Fruit fly (Drosophila melanogaster) whole organism, wandering third instar larva: Measurements from ENCODE around the gene Nf-YA.

Experiments used
- Abd-B ChIP-seq: fragments of >200 bp; optimal IDR thresholded peaks from 2 replicates; lab custom pipeline; 2017; ENCODE audit warnings: missing biosample characterization, missing genetic modification characterization
- CG32264 ChIP-seq: fragments of 200-800 bp; sonication (Bioruptor generic); optimal IDR thresholded peaks from 2 replicates; lab custom pipeline; 2016; ENCODE audit warnings: missing biosample characterization, missing genetic modification characterization
- CG9705 ChIP-seq: fragments of 200-800 bp; sonication (Bioruptor generic); optimal IDR thresholded peaks from 2 replicates; lab custom pipeline; 2018; ENCODE audit warnings: missing biosample characterization, mild to moderate bottlenecking, missing genetic modification characterization
- Dfd ChIP-seq: fragments of >200 bp; optimal IDR thresholded peaks from 2 replicates; lab custom pipeline; 2017; ENCODE audit warnings: missing biosample characterization, missing genetic modification characterization
- Dif ChIP-seq: fragments of 200-275, 200-300 bp; sonication (Bioruptor generic); optimal IDR thresholded peaks from 2 replicates; lab custom pipeline; 2018; ENCODE audit warnings: missing biosample characterization, missing genetic modification characterization; ENCODE audit not compliant: partially characterized antibody
- GATAd ChIP-seq: sonication (Bioruptor generic); optimal IDR thresholded peaks from 2 replicates; lab custom pipeline; 2016; ENCODE audit warnings: missing biosample characterization, missing genetic modification characterization
- HLH106 ChIP-seq: fragments of 200-800 bp; optimal IDR thresholded peaks from 3 replicates; lab custom pipeline; 2019; ENCODE audit warnings: missing biosample characterization, mild to moderate bottlenecking, missing genetic modification characterization, moderate library complexity
- Hnf4 ChIP-seq: fragments of 200-800 bp; sonication (Bioruptor generic); optimal IDR thresholded peaks from 2 replicates; lab custom pipeline; 2016; ENCODE audit warnings: missing biosample characterization, mild to moderate bottlenecking, missing genetic modification characterization
- Hr78 ChIP-seq: fragments of >200 bp; optimal IDR thresholded peaks from 2 replicates; lab custom pipeline; 2017; ENCODE audit warnings: missing biosample characterization, missing genetic modification characterization
- Hr83 ChIP-seq: fragments of 200-300 bp; sonication (Bioruptor generic); optimal IDR thresholded peaks from 2 replicates; lab custom pipeline; 2016; ENCODE audit warnings: missing biosample characterization, mild to moderate bottlenecking, missing genetic modification characterization, moderate library complexity; ENCODE audit not compliant: poor library complexity, severe bottlenecking
- Jra ChIP-seq: sonication (Bioruptor generic); optimal IDR thresholded peaks from 2 replicates; lab custom pipeline; 2016; ENCODE audit warnings: missing biosample characterization, missing genetic modification characterization
- Mio ChIP-seq: sonication (Bioruptor generic); optimal IDR thresholded peaks from 2 replicates; lab custom pipeline; 2016; ENCODE audit warnings: missing biosample characterization, missing genetic modification characterization
- Myc ChIP-seq: fragments of >200 bp; optimal IDR thresholded peaks from 2 replicates; lab custom pipeline; 2017
- N ChIP-seq: fragments of >200 bp; optimal IDR thresholded peaks from 2 replicates; lab custom pipeline; 2018; ENCODE audit warnings: missing biosample characterization, missing external identifiers, missing genetic modification characterization
- OdsH ChIP-seq: fragments of 200-800 bp; sonication (Bioruptor generic); optimal IDR thresholded peaks from 2 replicates; lab custom pipeline; 2016; ENCODE audit warnings: missing biosample characterization, mild to moderate bottlenecking, missing genetic modification characterization
- Rel ChIP-seq, 2 experiments: fragments of 200-800 bp; sonication (Bioruptor generic) in 1 of 2; optimal IDR thresholded peaks; 2 replicates in 1 of 2; 3 replicates in 1 of 2; lab custom pipeline; 2016 to 2019; ENCODE audit warnings: mild to moderate bottlenecking in 2 of 2, missing biosample characterization in 2 of 2, missing genetic modification characterization in 2 of 2, moderate library complexity in 1 of 2
- Sp1 ChIP-seq: fragments of 200-800 bp; sonication (Bioruptor generic); optimal IDR thresholded peaks from 3 replicates; lab custom pipeline; 2019; ENCODE audit warnings: missing biosample characterization, mild to moderate bottlenecking, missing genetic modification characterization, moderate library complexity
- Vsx2 ChIP-seq: fragments of 200-300, 225-300 bp; sonication (Bioruptor generic); optimal IDR thresholded peaks from 2 replicates; lab custom pipeline; 2018; ENCODE audit warnings: missing biosample characterization, missing genetic modification characterization; ENCODE audit not compliant: partially characterized antibody
- br ChIP-seq: fragments of 200-800 bp; sonication (Bioruptor generic); optimal IDR thresholded peaks from 2 replicates; lab custom pipeline; 2016; ENCODE audit warnings: missing biosample characterization, missing genetic modification characterization
- brk ChIP-seq: fragments of 200-800 bp; sonication (Bioruptor generic); optimal IDR thresholded peaks from 2 replicates; lab custom pipeline; 2016; ENCODE audit warnings: missing biosample characterization, mild to moderate bottlenecking, missing genetic modification characterization
- dl ChIP-seq, 2 experiments: fragments of 175-275, 200-275 bp in 1 of 2; fragments of 200-275 bp in 1 of 2; sonication (Bioruptor generic); optimal IDR thresholded peaks; lab custom pipeline; 2018; ENCODE audit warnings: mild to moderate bottlenecking in 2 of 2, missing biosample characterization in 2 of 2, missing genetic modification characterization in 2 of 2, moderate library complexity in 2 of 2; ENCODE audit not compliant: partially characterized antibody in 2 of 2, insufficient read depth in 1 of 2
- dmrt93B ChIP-seq: fragments of 200-800 bp; sonication (Bioruptor generic); optimal IDR thresholded peaks from 2 replicates; lab custom pipeline; 2018; ENCODE audit warnings: missing biosample characterization, mild to moderate bottlenecking, missing genetic modification characterization
- dsf ChIP-seq: sonication (Bioruptor generic); optimal IDR thresholded peaks from 2 replicates; lab custom pipeline; 2016; ENCODE audit warnings: missing biosample characterization, missing genetic modification characterization, borderline replicate concordance
- ey ChIP-seq: fragments of 200-800 bp; sonication (Bioruptor generic); optimal IDR thresholded peaks from 2 replicates; lab custom pipeline; 2016; ENCODE audit warnings: missing biosample characterization, missing genetic modification characterization
- foxo ChIP-seq, 2 experiments: fragments of 200-800 bp; sonication (Bioruptor generic); optimal IDR thresholded peaks; 2 replicates in 1 of 2; 3 replicates in 1 of 2; lab custom pipeline; 2016 to 2017; ENCODE audit warnings: missing biosample characterization in 2 of 2, missing genetic modification characterization in 2 of 2
- fru ChIP-seq: fragments of 200-800 bp; sonication (Bioruptor generic); optimal IDR thresholded peaks from 3 replicates; lab custom pipeline; 2016; ENCODE audit warnings: missing biosample characterization, mild to moderate bottlenecking, missing genetic modification characterization
- h ChIP-seq: fragments of 200-800 bp; sonication (Bioruptor generic); optimal IDR thresholded peaks from 3 replicates; lab custom pipeline; 2016; ENCODE audit warnings: missing biosample characterization, mild to moderate bottlenecking, missing genetic modification characterization
- jim ChIP-seq: fragments of 175-275, 200-325 bp; sonication (Bioruptor generic); optimal IDR thresholded peaks from 2 replicates; lab custom pipeline; 2016; ENCODE audit warnings: missing biosample characterization, mild to moderate bottlenecking, missing genetic modification characterization
- lola ChIP-seq: fragments of >200 bp; optimal IDR thresholded peaks from 2 replicates; lab custom pipeline; 2017; ENCODE audit warnings: missing biosample characterization, missing genetic modification characterization
- pan ChIP-seq: fragments of >200 bp; optimal IDR thresholded peaks from 2 replicates; lab custom pipeline; 2017
- psq ChIP-seq: fragments of 200-800 bp; sonication (Bioruptor generic); optimal IDR thresholded peaks from 3 replicates; lab custom pipeline; 2017; ENCODE audit warnings: missing biosample characterization, mild to moderate bottlenecking, missing genetic modification characterization, moderate library complexity
- rgr ChIP-seq: fragments of 200-800 bp; sonication (Bioruptor generic); optimal IDR thresholded peaks from 3 replicates; lab custom pipeline; 2016; ENCODE audit warnings: missing biosample characterization, mild to moderate bottlenecking, missing genetic modification characterization
- sage ChIP-seq: fragments of 200-800 bp; sonication (Bioruptor generic); optimal IDR thresholded peaks from 2 replicates; lab custom pipeline; 2016; ENCODE audit warnings: missing biosample characterization, mild to moderate bottlenecking, missing genetic modification characterization
- sv ChIP-seq: fragments of 200-800 bp; sonication (Bioruptor generic); optimal IDR thresholded peaks from 3 replicates; lab custom pipeline; 2016; ENCODE audit warnings: missing biosample characterization, missing genetic modification characterization
- tai ChIP-seq: sonication (Bioruptor generic); optimal IDR thresholded peaks from 2 replicates; lab custom pipeline; 2016; ENCODE audit warnings: missing biosample characterization, missing genetic modification characterization
- usp ChIP-seq: fragments of >200 bp; optimal IDR thresholded peaks from 2 replicates; lab custom pipeline; 2017; ENCODE audit warnings: missing biosample characterization, missing genetic modification characterization
- woc ChIP-seq: sonication (Bioruptor generic); optimal IDR thresholded peaks from 2 replicates; lab custom pipeline; 2016; ENCODE audit warnings: missing biosample characterization, mild to moderate bottlenecking, missing genetic modification characterization

The Nf-YA gene

DNA sequence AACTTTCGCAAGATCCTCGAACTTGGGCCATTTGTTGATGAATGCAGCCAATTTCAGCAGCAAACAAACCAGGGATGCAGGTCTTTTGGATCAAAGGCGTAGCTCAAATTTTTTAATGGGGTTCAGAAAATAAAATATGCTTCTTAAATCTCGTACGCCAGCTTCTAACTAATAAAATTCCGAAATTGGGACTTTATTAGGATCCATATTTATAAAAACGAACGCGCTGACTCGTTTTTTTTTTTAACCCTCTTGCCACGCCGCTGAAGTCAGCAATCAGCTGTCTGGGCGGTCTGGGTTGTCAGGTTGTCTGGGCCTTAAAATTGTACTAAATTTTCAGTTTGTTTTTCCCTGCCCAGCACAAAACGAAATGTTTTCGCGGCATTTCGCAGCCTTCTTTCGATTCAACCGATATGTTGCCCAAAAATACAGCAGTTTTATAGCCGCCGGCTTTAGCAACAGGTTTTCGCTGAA lies 15.6 kb upstream of the Nf-YA start, which contains the start of gene CG3437 (continued):
- TF ChIP-seq dl (GFP tag; optimal IDR thresholded peaks at IDR 0.05; lab: Kevin White, UChicago; ENCODE audit: insufficient read depth in 1 of 2, partially characterized antibody in 2 of 2) (no peak), CG9705 (GFP tag; lab: Kevin White, UChicago) (peak; percentile 99), h (GFP tag; lab: Kevin White, UChicago) (peak; percentile 99), Abd-B (no peak)

- TF ChIP-seq brk (GFP tag; lab: Kevin White, UChicago) (no peak), CG32264 (GFP tag; lab: Kevin White, UChicago) (no peak), Mio (GFP tag; lab: Kevin White, UChicago) (no peak), dl (GFP tag; optimal IDR thresholded peaks at IDR 0.05; lab: Kevin White, UChicago; ENCODE audit: insufficient read depth in 1 of 2, partially characterized antibody in 2 of 2) (no peak), Hr83 (no peak)
Observed at dm6 chr3L:9456389-9456788, 14.3 kb upstream of the Nf-YA start.

- TF ChIP-seq HLH106 (tag; lab: Kevin White, UChicago) (peak; percentile 2), Sp1 (GFP tag; lab: Kevin White, UChicago) (peak; percentile 26), sv (GFP tag; lab: Kevin White, UChicago) (no peak), lola (no peak), tai (GFP tag; lab: Kevin White, UChicago) (no peak), jim (GFP tag; lab: Kevin White, UChicago) (no peak), Hr83 (no peak), N (GFP tag; lab: Kevin White, UChicago) (no peak), foxo (GFP tag; optimal IDR thresholded peaks at IDR 0.05; lab: Kevin White, UChicago) (peak in 1 of 2 experiments; percentile 3), Hnf4 (GFP tag; lab: Kevin White, UChicago) (no peak), Dif (GFP tag; lab: Kevin White, UChicago) (no peak), GATAd (GFP tag; lab: Kevin White, UChicago) (no peak), Dfd (GFP tag; lab: Kevin White, UChicago) (no peak), fru (no peak), rgr (peak; percentile 7), brk (GFP tag; lab: Kevin White, UChicago) (no peak), Vsx2 (GFP tag; lab: Kevin White, UChicago) (no peak), OdsH (no peak), Abd-B (no peak), br (GFP tag; lab: Kevin White, UChicago) (no peak), ey (no peak), woc (no peak), Jra (GFP tag; lab: Kevin White, UChicago) (no peak), sage (no peak), Rel (GFP tag; optimal IDR thresholded peaks at IDR 0.05; lab: Kevin White, UChicago) (no peak), Rel (tag; optimal IDR thresholded peaks at IDR 0.05; lab: Kevin White, UChicago) (peak; percentile 90), pan (no peak), usp (GFP tag; lab: Kevin White, UChicago) (no peak), dmrt93B (GFP tag; lab: Kevin White, UChicago) (no peak), CG32264 (GFP tag; lab: Kevin White, UChicago) (no peak), dsf (no peak), CG9705 (GFP tag; lab: Kevin White, UChicago) (no peak), Hr78 (GFP tag; lab: Kevin White, UChicago) (no peak), psq (no peak), Myc (lab: Kevin White, UChicago) (peak; percentile 9)
Observed at dm6 chr3L:9455819-9456388, 13.8 kb upstream of the Nf-YA start, which contains the start of the genes phol and CG3552. Gene phol (minus strand): TSS chr3L:9456281. Gene CG3552 (plus strand): TSS chr3L:9456318.
